Fruit fly (Drosophila melanogaster) whole organism, wandering third instar larva: ENCODE results near the gene CG43210.

Experiments
- Abd-B ChIP-seq: fragments of >200 bp; optimal IDR thresholded peaks from 2 replicates; lab custom pipeline; 2017; ENCODE audit warnings: missing biosample characterization, missing genetic modification characterization
- CG32264 ChIP-seq: fragments of 200-800 bp; sonication (Bioruptor generic); optimal IDR thresholded peaks from 2 replicates; lab custom pipeline; 2016; ENCODE audit warnings: missing biosample characterization, missing genetic modification characterization
- CG9705 ChIP-seq: fragments of 200-800 bp; sonication (Bioruptor generic); optimal IDR thresholded peaks from 2 replicates; lab custom pipeline; 2018; ENCODE audit warnings: missing biosample characterization, mild to moderate bottlenecking, missing genetic modification characterization
- CrebA ChIP-seq: fragments of 200-800 bp; sonication (Bioruptor generic); optimal IDR thresholded peaks from 2 replicates; lab custom pipeline; 2016; ENCODE audit warnings: missing biosample characterization, mild to moderate bottlenecking, missing genetic modification characterization, borderline replicate concordance
- Dfd ChIP-seq: fragments of >200 bp; optimal IDR thresholded peaks from 2 replicates; lab custom pipeline; 2017; ENCODE audit warnings: missing biosample characterization, missing genetic modification characterization
- Dif ChIP-seq: fragments of 200-275, 200-300 bp; sonication (Bioruptor generic); optimal IDR thresholded peaks from 2 replicates; lab custom pipeline; 2018; ENCODE audit warnings: missing biosample characterization, missing genetic modification characterization; ENCODE audit not compliant: partially characterized antibody
- GATAd ChIP-seq: sonication (Bioruptor generic); optimal IDR thresholded peaks from 2 replicates; lab custom pipeline; 2016; ENCODE audit warnings: missing biosample characterization, missing genetic modification characterization
- HLH106 ChIP-seq: fragments of 200-800 bp; optimal IDR thresholded peaks from 3 replicates; lab custom pipeline; 2019; ENCODE audit warnings: missing biosample characterization, mild to moderate bottlenecking, missing genetic modification characterization, moderate library complexity
- Hnf4 ChIP-seq: fragments of 200-800 bp; sonication (Bioruptor generic); optimal IDR thresholded peaks from 2 replicates; lab custom pipeline; 2016; ENCODE audit warnings: missing biosample characterization, mild to moderate bottlenecking, missing genetic modification characterization
- Hr78 ChIP-seq: fragments of >200 bp; optimal IDR thresholded peaks from 2 replicates; lab custom pipeline; 2017; ENCODE audit warnings: missing biosample characterization, missing genetic modification characterization
- Hr83 ChIP-seq: fragments of 200-300 bp; sonication (Bioruptor generic); optimal IDR thresholded peaks from 2 replicates; lab custom pipeline; 2016; ENCODE audit warnings: missing biosample characterization, mild to moderate bottlenecking, missing genetic modification characterization, moderate library complexity; ENCODE audit not compliant: poor library complexity, severe bottlenecking
- Jra ChIP-seq: sonication (Bioruptor generic); optimal IDR thresholded peaks from 2 replicates; lab custom pipeline; 2016; ENCODE audit warnings: missing biosample characterization, missing genetic modification characterization
- Mio ChIP-seq: sonication (Bioruptor generic); optimal IDR thresholded peaks from 2 replicates; lab custom pipeline; 2016; ENCODE audit warnings: missing biosample characterization, missing genetic modification characterization
- Myc ChIP-seq: fragments of >200 bp; optimal IDR thresholded peaks from 2 replicates; lab custom pipeline; 2017
- N ChIP-seq: fragments of >200 bp; optimal IDR thresholded peaks from 2 replicates; lab custom pipeline; 2018; ENCODE audit warnings: missing biosample characterization, missing external identifiers, missing genetic modification characterization
- OdsH ChIP-seq: fragments of 200-800 bp; sonication (Bioruptor generic); optimal IDR thresholded peaks from 2 replicates; lab custom pipeline; 2016; ENCODE audit warnings: missing biosample characterization, mild to moderate bottlenecking, missing genetic modification characterization
- Rel ChIP-seq, 2 experiments: fragments of 200-800 bp; sonication (Bioruptor generic) in 1 of 2; optimal IDR thresholded peaks; 2 replicates in 1 of 2; 3 replicates in 1 of 2; lab custom pipeline; 2016 to 2019; ENCODE audit warnings: mild to moderate bottlenecking in 2 of 2, missing biosample characterization in 2 of 2, missing genetic modification characterization in 2 of 2, moderate library complexity in 1 of 2
- Sp1 ChIP-seq: fragments of 200-800 bp; sonication (Bioruptor generic); optimal IDR thresholded peaks from 3 replicates; lab custom pipeline; 2019; ENCODE audit warnings: missing biosample characterization, mild to moderate bottlenecking, missing genetic modification characterization, moderate library complexity
- Vsx2 ChIP-seq: fragments of 200-300, 225-300 bp; sonication (Bioruptor generic); optimal IDR thresholded peaks from 2 replicates; lab custom pipeline; 2018; ENCODE audit warnings: missing biosample characterization, missing genetic modification characterization; ENCODE audit not compliant: partially characterized antibody
- br ChIP-seq: fragments of 200-800 bp; sonication (Bioruptor generic); optimal IDR thresholded peaks from 2 replicates; lab custom pipeline; 2016; ENCODE audit warnings: missing biosample characterization, missing genetic modification characterization
- brk ChIP-seq: fragments of 200-800 bp; sonication (Bioruptor generic); optimal IDR thresholded peaks from 2 replicates; lab custom pipeline; 2016; ENCODE audit warnings: missing biosample characterization, mild to moderate bottlenecking, missing genetic modification characterization
- dl ChIP-seq, 2 experiments: fragments of 175-275, 200-275 bp in 1 of 2; fragments of 200-275 bp in 1 of 2; sonication (Bioruptor generic); optimal IDR thresholded peaks; lab custom pipeline; 2018; ENCODE audit warnings: mild to moderate bottlenecking in 2 of 2, missing biosample characterization in 2 of 2, missing genetic modification characterization in 2 of 2, moderate library complexity in 2 of 2; ENCODE audit not compliant: partially characterized antibody in 2 of 2, insufficient read depth in 1 of 2
- dmrt93B ChIP-seq: fragments of 200-800 bp; sonication (Bioruptor generic); optimal IDR thresholded peaks from 2 replicates; lab custom pipeline; 2018; ENCODE audit warnings: missing biosample characterization, mild to moderate bottlenecking, missing genetic modification characterization
- dsf ChIP-seq: sonication (Bioruptor generic); optimal IDR thresholded peaks from 2 replicates; lab custom pipeline; 2016; ENCODE audit warnings: missing biosample characterization, missing genetic modification characterization, borderline replicate concordance
- ey ChIP-seq: fragments of 200-800 bp; sonication (Bioruptor generic); optimal IDR thresholded peaks from 2 replicates; lab custom pipeline; 2016; ENCODE audit warnings: missing biosample characterization, missing genetic modification characterization
- foxo ChIP-seq, 2 experiments: fragments of 200-800 bp; sonication (Bioruptor generic); optimal IDR thresholded peaks; 2 replicates in 1 of 2; 3 replicates in 1 of 2; lab custom pipeline; 2016 to 2017; ENCODE audit warnings: missing biosample characterization in 2 of 2, missing genetic modification characterization in 2 of 2
- fru ChIP-seq: fragments of 200-800 bp; sonication (Bioruptor generic); optimal IDR thresholded peaks from 3 replicates; lab custom pipeline; 2016; ENCODE audit warnings: missing biosample characterization, mild to moderate bottlenecking, missing genetic modification characterization
- h ChIP-seq: fragments of 200-800 bp; sonication (Bioruptor generic); optimal IDR thresholded peaks from 3 replicates; lab custom pipeline; 2016; ENCODE audit warnings: missing biosample characterization, mild to moderate bottlenecking, missing genetic modification characterization
- jim ChIP-seq: fragments of 175-275, 200-325 bp; sonication (Bioruptor generic); optimal IDR thresholded peaks from 2 replicates; lab custom pipeline; 2016; ENCODE audit warnings: missing biosample characterization, mild to moderate bottlenecking, missing genetic modification characterization
- lola ChIP-seq: fragments of >200 bp; optimal IDR thresholded peaks from 2 replicates; lab custom pipeline; 2017; ENCODE audit warnings: missing biosample characterization, missing genetic modification characterization
- pan ChIP-seq: fragments of >200 bp; optimal IDR thresholded peaks from 2 replicates; lab custom pipeline; 2017
- psq ChIP-seq: fragments of 200-800 bp; sonication (Bioruptor generic); optimal IDR thresholded peaks from 3 replicates; lab custom pipeline; 2017; ENCODE audit warnings: missing biosample characterization, mild to moderate bottlenecking, missing genetic modification characterization, moderate library complexity
- rgr ChIP-seq: fragments of 200-800 bp; sonication (Bioruptor generic); optimal IDR thresholded peaks from 3 replicates; lab custom pipeline; 2016; ENCODE audit warnings: missing biosample characterization, mild to moderate bottlenecking, missing genetic modification characterization
- sage ChIP-seq: fragments of 200-800 bp; sonication (Bioruptor generic); optimal IDR thresholded peaks from 2 replicates; lab custom pipeline; 2016; ENCODE audit warnings: missing biosample characterization, mild to moderate bottlenecking, missing genetic modification characterization
- sv ChIP-seq: fragments of 200-800 bp; sonication (Bioruptor generic); optimal IDR thresholded peaks from 3 replicates; lab custom pipeline; 2016; ENCODE audit warnings: missing biosample characterization, missing genetic modification characterization
- tai ChIP-seq: sonication (Bioruptor generic); optimal IDR thresholded peaks from 2 replicates; lab custom pipeline; 2016; ENCODE audit warnings: missing biosample characterization, missing genetic modification characterization
- usp ChIP-seq: fragments of >200 bp; optimal IDR thresholded peaks from 2 replicates; lab custom pipeline; 2017; ENCODE audit warnings: missing biosample characterization, missing genetic modification characterization
- woc ChIP-seq: sonication (Bioruptor generic); optimal IDR thresholded peaks from 2 replicates; lab custom pipeline; 2016; ENCODE audit warnings: missing biosample characterization, mild to moderate bottlenecking, missing genetic modification characterization

CG43210 gene

DNA sequence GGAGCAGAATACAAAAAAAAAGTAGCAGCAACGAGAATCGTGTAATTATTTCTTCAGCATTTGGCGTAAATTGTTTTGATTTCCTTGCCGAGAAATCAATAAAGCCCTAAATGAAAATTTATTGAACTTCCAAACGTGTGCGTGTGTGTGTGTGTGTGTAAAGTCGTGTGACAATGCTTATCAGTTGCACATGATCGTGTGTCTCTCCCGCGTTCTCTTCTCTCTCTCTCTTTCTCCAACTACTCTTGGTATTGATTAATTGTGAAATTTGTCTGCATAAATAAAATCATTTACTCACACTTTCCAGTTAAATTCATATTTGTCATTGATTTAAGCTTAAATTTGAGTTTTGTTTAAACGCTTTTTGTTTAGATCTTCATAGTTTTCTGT lies 19.6 kb upstream of the CG43210 start:
- no peak for TF ChIP-seq fru (GFP tag; lab: Kevin White, UChicago)
- no peak for TF ChIP-seq brk
- TF ChIP-seq woc (GFP tag; lab: Kevin White, UChicago) = no peak
- no peak for TF ChIP-seq usp (GFP tag; lab: Kevin White, UChicago)
- TF ChIP-seq HLH106 (tag; lab: Kevin White, UChicago) = no peak
- TF ChIP-seq GATAd (GFP tag; lab: Kevin White, UChicago) = no peak
- TF ChIP-seq sage = no peak
- TF ChIP-seq Sp1 (GFP tag; lab: Kevin White, UChicago) = no peak
- no peak for TF ChIP-seq tai
- no peak for TF ChIP-seq sv (GFP tag; lab: Kevin White, UChicago)

DNA sequence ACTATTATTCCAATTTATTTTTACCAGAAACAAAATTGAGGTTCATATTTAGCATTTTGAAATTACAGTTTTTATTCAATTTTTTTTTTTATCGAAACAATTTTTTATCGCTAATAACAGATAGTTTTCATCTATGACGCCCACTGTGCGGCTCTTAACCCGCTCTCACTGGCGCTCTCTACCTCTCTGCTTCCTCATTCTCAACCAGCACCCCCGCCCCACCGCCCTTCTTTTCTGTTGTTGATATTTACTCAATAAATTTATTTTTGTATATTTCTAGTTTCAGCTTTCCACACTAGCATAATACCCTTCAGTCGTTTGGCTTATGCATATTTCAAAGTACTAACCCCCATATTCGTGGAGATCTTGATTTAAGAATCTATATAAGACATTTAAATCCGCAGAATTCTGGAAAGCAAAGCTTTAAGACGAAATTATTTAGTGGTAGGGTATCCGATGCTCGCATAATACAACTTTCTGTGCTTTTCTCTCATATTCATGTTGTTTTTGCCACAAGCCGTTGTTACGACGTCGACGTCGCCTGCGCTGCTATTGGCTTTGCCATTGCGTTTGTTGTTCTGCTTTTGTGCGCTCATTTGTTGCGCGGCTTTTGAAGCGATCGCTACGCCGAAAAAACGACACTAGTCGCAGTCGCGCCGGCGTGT lies 19.0 kb upstream of the CG43210 start:
- peak; percentile 82 for TF ChIP-seq fru (GFP tag; lab: Kevin White, UChicago)
- TF ChIP-seq OdsH (GFP tag; lab: Kevin White, UChicago) = peak; percentile 81
- TF ChIP-seq Myc = no peak
- TF ChIP-seq Hnf4 (GFP tag; lab: Kevin White, UChicago) = peak; percentile 67
- no peak for TF ChIP-seq lola (GFP tag; lab: Kevin White, UChicago)
- TF ChIP-seq Mio = no peak
- peak; percentile 80 for TF ChIP-seq psq (GFP tag; lab: Kevin White, UChicago)
- TF ChIP-seq Hr78 (GFP tag; lab: Kevin White, UChicago) = no peak
- TF ChIP-seq Rel (GFP tag; optimal IDR thresholded peaks at IDR 0.05; lab: Kevin White, UChicago) = peak; percentile 46
- peak; percentile 23 for TF ChIP-seq Rel (tag; optimal IDR thresholded peaks at IDR 0.05; lab: Kevin White, UChicago)
- no peak for TF ChIP-seq dl (GFP tag; optimal IDR thresholded peaks at IDR 0.05; lab: Kevin White, UChicago; ENCODE audit: insufficient read depth in 1 of 2, partially characterized antibody in 2 of 2)
- TF ChIP-seq sv (GFP tag; lab: Kevin White, UChicago) = peak; percentile 97
- TF ChIP-seq jim (GFP tag; lab: Kevin White, UChicago) = peak; percentile 63
- TF ChIP-seq pan = no peak
- peak; percentile 92 for TF ChIP-seq Hr83 (GFP tag; lab: Kevin White, UChicago)
- peak; percentile 32 for TF ChIP-seq dsf
- peak; percentile 89 for TF ChIP-seq h
- no peak for TF ChIP-seq Dif (GFP tag; lab: Kevin White, UChicago)
- no peak for TF ChIP-seq GATAd (GFP tag; lab: Kevin White, UChicago)
- TF ChIP-seq Jra (GFP tag; lab: Kevin White, UChicago) = peak; percentile 2
- TF ChIP-seq tai = peak; percentile 73
- peak; percentile 86 for TF ChIP-seq ey (GFP tag; lab: Kevin White, UChicago)
- no peak for TF ChIP-seq usp (GFP tag; lab: Kevin White, UChicago)
- TF ChIP-seq HLH106 (tag; lab: Kevin White, UChicago) = peak; percentile 80
- TF ChIP-seq CG32264 (GFP tag; lab: Kevin White, UChicago) = peak; percentile 47
- TF ChIP-seq Vsx2 = no peak
- peak; percentile 49 for TF ChIP-seq CG9705 (GFP tag; lab: Kevin White, UChicago)
- no peak for TF ChIP-seq Dfd
- TF ChIP-seq N (GFP tag; lab: Kevin White, UChicago) = no peak
- TF ChIP-seq Abd-B = no peak
- TF ChIP-seq woc (GFP tag; lab: Kevin White, UChicago) = peak; percentile 80
- peak; percentile 85 for TF ChIP-seq rgr (GFP tag; lab: Kevin White, UChicago)
- TF ChIP-seq br (GFP tag; lab: Kevin White, UChicago) = peak; percentile 84
- peak; percentile 69 for TF ChIP-seq Sp1 (GFP tag; lab: Kevin White, UChicago)
- TF ChIP-seq CrebA (GFP tag; lab: Kevin White, UChicago) = no peak
- TF ChIP-seq foxo (GFP tag; optimal IDR thresholded peaks at IDR 0.05; lab: Kevin White, UChicago) = peak; percentile 45 to 84
- no peak for TF ChIP-seq brk
- peak; percentile 70 for TF ChIP-seq dmrt93B
- TF ChIP-seq sage = peak; percentile 12
